Fruit fly (Drosophila melanogaster) whole organism, embryonic: ENCODE results near the gene Lasp.

Experiments
- ATbp ChIP-seq: fragments of 200-800 bp; sonication (Bioruptor generic); optimal IDR thresholded peaks from 2 replicates; lab custom pipeline; 2017; ENCODE audit warnings: missing biosample characterization, mild to moderate bottlenecking, missing genetic modification characterization, missing genetic modification reagents
- Antp ChIP-seq: fragments of 200-800 bp; sonication (Bioruptor generic); optimal IDR thresholded peaks from 3 replicates; lab custom pipeline; 2016; ENCODE audit warnings: missing biosample characterization, missing genetic modification characterization
- BEAF-32 ChIP-seq: fragments of 200-800 bp; sonication (Bioruptor generic); optimal IDR thresholded peaks from 3 replicates; lab custom pipeline; 2017; ENCODE audit warnings: missing biosample characterization, missing genetic modification characterization, mild to moderate bottlenecking, moderate library complexity, missing genetic modification reagents
- CG11247 ChIP-seq: fragments of 200-800 bp; sonication (Bioruptor generic); IDR thresholded peaks from 2 replicates; pipeline ENCODE4 v1.3.6; 2022; ENCODE audit warnings: missing biosample characterization, missing genetic modification characterization
- CG11398 ChIP-seq: fragments of 200-800 bp; sonication (Bioruptor generic); optimal IDR thresholded peaks from 2 replicates; lab custom pipeline; 2016; ENCODE audit warnings: missing biosample characterization, missing genetic modification characterization
- CG11504 ChIP-seq: fragments of 200-800 bp; sonication (Bioruptor generic); optimal IDR thresholded peaks from 3 replicates; lab custom pipeline; 2019; ENCODE audit warnings: missing biosample characterization, mild to moderate bottlenecking, missing genetic modification characterization, moderate library complexity
- CG12071 ChIP-seq: fragments of 200-800 bp; sonication (Bioruptor generic); optimal IDR thresholded peaks from 3 replicates; lab custom pipeline; 2018; ENCODE audit warnings: missing biosample characterization, mild to moderate bottlenecking, missing genetic modification characterization
- CG13424 ChIP-seq: fragments of 200-800 bp; sonication (Bioruptor generic); optimal IDR thresholded peaks from 2 replicates; lab custom pipeline; 2019; ENCODE audit warnings: missing biosample characterization, mild to moderate bottlenecking, missing genetic modification characterization, moderate library complexity
- CG13775 ChIP-seq: fragments of 200-800 bp; sonication (Bioruptor generic); optimal IDR thresholded peaks from 3 replicates; lab custom pipeline; 2017; ENCODE audit warnings: missing biosample characterization, mild to moderate bottlenecking, missing genetic modification characterization
- CG15011 ChIP-seq: fragments of 200-800 bp; sonication (Bioruptor generic); optimal IDR thresholded peaks from 3 replicates; lab custom pipeline; 2018; ENCODE audit warnings: missing biosample characterization, mild to moderate bottlenecking, missing genetic modification characterization
- CG15514 ChIP-seq: fragments of 200-800 bp; sonication (Bioruptor generic); optimal IDR thresholded peaks from 3 replicates; lab custom pipeline; 2017; ENCODE audit warnings: missing biosample characterization, missing genetic modification characterization, mild to moderate bottlenecking, moderate library complexity, missing genetic modification reagents
- CG16813 ChIP-seq: fragments of 200-800 bp; sonication (Bioruptor generic); IDR thresholded peaks from 3 replicates; pipeline ENCODE4 v1.3.6; 2022; ENCODE audit warnings: missing biosample characterization, missing genetic modification characterization; ENCODE audit not compliant: partially characterized antibody
- CG16815 ChIP-seq: fragments of 200-800 bp; sonication (Bioruptor generic); optimal IDR thresholded peaks from 3 replicates; lab custom pipeline; 2017; ENCODE audit warnings: missing biosample characterization, mild to moderate bottlenecking, missing genetic modification characterization
- CG17186 ChIP-seq: fragments of 200-800 bp; sonication (Bioruptor generic); optimal IDR thresholded peaks from 3 replicates; lab custom pipeline; 2017; ENCODE audit warnings: missing biosample characterization, missing genetic modification reagents, missing genetic modification characterization
- CG17568 ChIP-seq: fragments of 200-800 bp; sonication (Bioruptor generic); optimal IDR thresholded peaks from 2 replicates; lab custom pipeline; 2018; ENCODE audit warnings: missing biosample characterization, mild to moderate bottlenecking, missing genetic modification characterization, moderate library complexity
- CG17612 ChIP-seq: fragments of 200-800 bp; sonication (Bioruptor generic); IDR thresholded peaks from 2 replicates; pipeline ENCODE4 v1.3.6; 2022; ENCODE audit warnings: missing biosample characterization, missing genetic modification characterization
- CG18599 ChIP-seq: fragments of 200-800 bp; sonication (Bioruptor generic); optimal IDR thresholded peaks from 3 replicates; lab custom pipeline; 2017; ENCODE audit warnings: missing biosample characterization, missing genetic modification characterization, mild to moderate bottlenecking, moderate library complexity, missing genetic modification reagents
- CG3838 ChIP-seq: fragments of 200-800 bp; sonication (Bioruptor generic); optimal IDR thresholded peaks from 3 replicates; lab custom pipeline; 2016; ENCODE audit warnings: missing biosample characterization, missing genetic modification characterization
- CG5953 ChIP-seq: fragments of 200-800 bp; sonication (Bioruptor generic); IDR thresholded peaks from 2 replicates; pipeline ENCODE4 v1.3.6; 2022; ENCODE audit warnings: missing biosample characterization, missing genetic modification characterization
- CG7271 ChIP-seq: fragments of 200-800 bp; sonication (Bioruptor generic); optimal IDR thresholded peaks from 2 replicates; lab custom pipeline; 2018; ENCODE audit warnings: missing biosample characterization, mild to moderate bottlenecking, missing genetic modification characterization, moderate library complexity
- CG7928 ChIP-seq: fragments of 200-800 bp; sonication (Bioruptor generic); optimal IDR thresholded peaks from 2 replicates; lab custom pipeline; 2017; ENCODE audit warnings: missing biosample characterization, mild to moderate bottlenecking, missing genetic modification characterization
- Chrac-16 ChIP-seq: fragments of 200-800 bp; sonication (Bioruptor generic); optimal IDR thresholded peaks from 3 replicates; lab custom pipeline; 2016; ENCODE audit warnings: missing biosample characterization, missing genetic modification characterization
- D19A ChIP-seq: fragments of 200-800 bp; optimal IDR thresholded peaks from 3 replicates; lab custom pipeline; 2019; ENCODE audit warnings: missing biosample characterization, mild to moderate bottlenecking, missing genetic modification characterization, moderate library complexity
- Deaf1 ChIP-seq: fragments of 200-800 bp; optimal IDR thresholded peaks from 3 replicates; lab custom pipeline; 2019; ENCODE audit warnings: missing biosample characterization, mild to moderate bottlenecking, missing genetic modification characterization, moderate library complexity
- Dek ChIP-seq: fragments of 200-800 bp; sonication (Bioruptor generic); optimal IDR thresholded peaks from 3 replicates; lab custom pipeline; 2019; ENCODE audit warnings: missing biosample characterization, mild to moderate bottlenecking, missing genetic modification characterization, moderate library complexity
- E2f2 ChIP-seq: fragments of 200-800 bp; sonication (Bioruptor generic); IDR thresholded peaks from 2 replicates; pipeline ENCODE4 v1.3.6; 2022; ENCODE audit warnings: missing biosample characterization, missing genetic modification characterization
- HLH3B ChIP-seq: fragments of 200-800 bp; sonication (Bioruptor generic); IDR thresholded peaks from 2 replicates; pipeline ENCODE4 v1.3.6; 2022; ENCODE audit warnings: missing biosample characterization, missing genetic modification characterization
- Lhr ChIP-seq: fragments of 200-800 bp; sonication (Bioruptor generic); optimal IDR thresholded peaks from 3 replicates; lab custom pipeline; 2017; ENCODE audit warnings: mild to moderate bottlenecking, missing biosample characterization, missing genetic modification reagents, missing genetic modification characterization
- Mad ChIP-seq: fragments of 200-800 bp; sonication (Bioruptor generic); optimal IDR thresholded peaks from 2 replicates; lab custom pipeline; 2016; ENCODE audit warnings: missing biosample characterization, missing genetic modification characterization
- Nf-YA ChIP-seq: fragments of 200-800 bp; sonication (Bioruptor generic); IDR thresholded peaks from 2 replicates; pipeline ENCODE4 v1.3.6; 2022; ENCODE audit warnings: missing biosample characterization, missing genetic modification characterization
- br ChIP-seq: fragments of >200 bp; optimal IDR thresholded peaks from 2 replicates; lab custom pipeline; 2017
- corto ChIP-seq: fragments of 200-800 bp; sonication (Bioruptor generic); optimal IDR thresholded peaks from 2 replicates; lab custom pipeline; 2016; ENCODE audit warnings: missing biosample characterization, mild to moderate bottlenecking, missing genetic modification characterization, moderate library complexity
- disco-r ChIP-seq: fragments of 200-800 bp; sonication (Bioruptor generic); optimal IDR thresholded peaks from 2 replicates; lab custom pipeline; 2016; ENCODE audit warnings: missing biosample characterization, missing genetic modification characterization
- dmrt99B ChIP-seq: fragments of 200-800 bp; sonication (Bioruptor generic); optimal IDR thresholded peaks from 2 replicates; lab custom pipeline; 2018; ENCODE audit warnings: missing biosample characterization, mild to moderate bottlenecking, missing genetic modification characterization, moderate library complexity
- exex ChIP-seq: fragments of 200-800 bp; sonication (Bioruptor generic); optimal IDR thresholded peaks from 4 replicates; lab custom pipeline; 2018; ENCODE audit warnings: missing biosample characterization, mild to moderate bottlenecking, missing genetic modification characterization, moderate library complexity
- gfzf ChIP-seq: fragments of 200-800 bp; sonication (Bioruptor generic); optimal IDR thresholded peaks from 2 replicates; lab custom pipeline; 2016; ENCODE audit warnings: missing biosample characterization, mild to moderate bottlenecking, missing genetic modification characterization, moderate library complexity
- grn ChIP-seq: fragments of 200-800 bp; sonication (Bioruptor generic); optimal IDR thresholded peaks from 3 replicates; lab custom pipeline; 2017; ENCODE audit warnings: missing biosample characterization, missing genetic modification characterization
- hkb ChIP-seq, 2 experiments: fragments of 200-800 bp in 1 of 2; fragments of >200 bp in 1 of 2; sonication (Bioruptor generic) in 1 of 2; IDR thresholded peaks in 1 of 2; optimal IDR thresholded peaks in 1 of 2; 2 replicates each; pipeline versions ENCODE4 v1.3.6 to Lab custom; 2017 to 2022; ENCODE audit warnings: missing biosample characterization in 1 of 2, missing genetic modification characterization in 1 of 2
- lola ChIP-seq, 3 experiments: fragments of >200 bp in 2 of 3; fragments of 200-800 bp in 1 of 3; sonication (Bioruptor generic) in 1 of 3; optimal IDR thresholded peaks; 2 replicates each; lab custom pipeline; 2017 to 2019; ENCODE audit warnings: missing biosample characterization in 3 of 3, missing genetic modification characterization in 3 of 3, mild to moderate bottlenecking in 1 of 3, moderate library complexity in 1 of 3
- luna ChIP-seq: fragments of 200-800 bp; sonication (Bioruptor generic); optimal IDR thresholded peaks from 2 replicates; lab custom pipeline; 2016; ENCODE audit warnings: missing biosample characterization, missing genetic modification characterization
- mirr ChIP-seq: fragments of 200-800 bp; sonication (Bioruptor generic); optimal IDR thresholded peaks from 3 replicates; lab custom pipeline; 2018; ENCODE audit warnings: missing biosample characterization, mild to moderate bottlenecking, missing genetic modification characterization
- nerfin-1 ChIP-seq: fragments of 200-800 bp; sonication (Bioruptor generic); optimal IDR thresholded peaks from 3 replicates; lab custom pipeline; 2019; ENCODE audit warnings: missing biosample characterization, mild to moderate bottlenecking, missing genetic modification characterization, moderate library complexity
- nerfin-2 ChIP-seq: fragments of 200-800 bp; sonication (Bioruptor generic); IDR thresholded peaks from 2 replicates; pipeline ENCODE4 v1.3.6; 2022; ENCODE audit warnings: missing biosample characterization, missing genetic modification characterization; ENCODE audit not compliant: partially characterized antibody
- onecut ChIP-seq: fragments of 200-800 bp; sonication (Bioruptor generic); IDR thresholded peaks from 2 replicates; pipeline ENCODE4 v1.3.6; 2022; ENCODE audit warnings: missing biosample characterization, missing genetic modification characterization
- sc ChIP-seq, 3 experiments: fragments of >200 bp in 2 of 3; fragments of 200-800 bp in 1 of 3; sonication (Bioruptor generic) in 1 of 3; optimal IDR thresholded peaks; 2 replicates in 2 of 3; 3 replicates in 1 of 3; lab custom pipeline; 2017; ENCODE audit warnings: mild to moderate bottlenecking in 1 of 3, missing biosample characterization in 1 of 3, missing genetic modification characterization in 1 of 3, missing genetic modification reagents in 1 of 3
- trem ChIP-seq: fragments of 200-800 bp; optimal IDR thresholded peaks from 3 replicates; lab custom pipeline; 2019; ENCODE audit warnings: missing biosample characterization, mild to moderate bottlenecking, missing genetic modification characterization, moderate library complexity

The Lasp gene

DNA sequence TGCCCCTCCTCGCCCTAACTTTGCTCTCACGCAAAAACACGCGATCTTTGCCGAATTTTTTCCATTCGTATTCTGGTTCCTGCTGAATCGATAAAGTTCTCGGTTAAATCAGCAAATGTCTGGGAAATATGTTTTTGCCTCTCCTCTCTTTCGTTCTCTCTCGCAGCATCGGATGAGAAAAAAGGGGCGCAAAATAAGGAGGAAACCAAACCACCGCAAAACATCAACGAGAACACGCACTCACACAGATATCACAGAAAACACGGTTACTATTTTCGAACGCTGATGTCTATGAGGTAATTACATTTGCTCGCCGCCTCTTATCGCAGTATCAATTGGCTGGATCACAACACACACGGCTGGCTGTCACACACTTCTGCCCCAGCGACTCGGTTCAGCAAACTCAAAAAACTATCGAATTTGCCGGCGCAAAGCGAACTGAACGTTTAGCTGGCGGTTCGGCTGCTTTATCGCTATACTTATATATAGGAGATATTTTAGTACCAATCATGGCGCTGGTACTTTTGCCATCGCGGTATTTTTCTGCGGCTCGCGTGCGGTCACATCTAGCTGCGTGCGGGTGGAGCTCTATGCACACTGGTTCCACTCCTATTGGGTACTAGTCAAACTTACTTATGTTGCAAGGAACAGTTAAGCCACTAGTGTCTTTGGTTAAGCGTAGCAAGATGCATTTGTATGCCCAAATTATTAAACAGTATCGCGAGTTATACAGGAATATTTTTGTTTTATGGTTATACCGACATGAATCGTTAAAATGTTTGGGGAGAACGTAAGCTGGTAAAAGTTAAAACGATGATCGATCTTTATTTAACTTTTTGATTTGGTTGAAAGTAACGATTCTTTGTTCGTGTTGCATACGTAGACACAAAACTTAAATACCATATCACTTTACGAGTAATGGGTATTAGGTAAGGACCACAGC lies 50.0 kb downstream of the Lasp start, which contains the start of gene Baldspot (continued):
- peak; percentile 87 for TF ChIP-seq ATbp
- peak; percentile 89 for TF ChIP-seq dmrt99B (tag; lab: Kevin White, UChicago)
- peak; percentile 37 for TF ChIP-seq CG11398 (GFP tag; lab: Kevin White, UChicago)
- TF ChIP-seq CG16813 (GFP tag; lab: Robert Waterston, UW), result peak; percentile 65
- no peak for TF ChIP-seq corto
- TF ChIP-seq nerfin-1 (tag; lab: Kevin White, UChicago), result peak; percentile 83
- TF ChIP-seq gfzf (GFP tag; lab: Kevin White, UChicago), result peak; percentile 98
- TF ChIP-seq Dek (tag; lab: Kevin White, UChicago), result peak; percentile 31
- TF ChIP-seq D19A (tag; lab: Kevin White, UChicago), result peak; percentile 82
- no peak for TF ChIP-seq hkb (optimal IDR thresholded peaks at IDR 0.05; lab: Kevin White, UChicago)
- TF ChIP-seq hkb (GFP tag; IDR thresholded peaks at IDR 0.05; lab: Robert Waterston, UW), result peak; percentile 78
- TF ChIP-seq Mad, result peak; percentile 23
- peak; percentile 85 for TF ChIP-seq trem (tag; lab: Kevin White, UChicago)
- TF ChIP-seq BEAF-32 (GFP tag; lab: Kevin White, UChicago), result peak; percentile 68
- TF ChIP-seq CG17612 (GFP tag; lab: Robert Waterston, UW), result no peak
- peak; percentile 68 for TF ChIP-seq CG7271 (tag; lab: Kevin White, UChicago)
- TF ChIP-seq CG13424 (tag; lab: Kevin White, UChicago), result peak; percentile 52
- peak; percentile 94 for TF ChIP-seq CG15514 (GFP tag; lab: Kevin White, UChicago)
- TF ChIP-seq CG3838 (GFP tag; lab: Kevin White, UChicago), result no peak
- no peak for TF ChIP-seq disco-r (GFP tag; lab: Kevin White, UChicago)
- TF ChIP-seq mirr (GFP tag; lab: Kevin White, UChicago), result peak; percentile 82
- TF ChIP-seq onecut (GFP tag; lab: Robert Waterston, UW), result peak; percentile 48
- TF ChIP-seq nerfin-2, result 0 out of 2 replicates have a peak, but pooled peaks have one; percentile 35
- TF ChIP-seq CG13775, result peak; percentile 10
- TF ChIP-seq E2f2, result peak; percentile 74
- no peak for TF ChIP-seq CG5953
- peak; percentile 87 for TF ChIP-seq CG11504
- TF ChIP-seq grn, result peak; percentile 99
- peak; percentile 82 for TF ChIP-seq Deaf1
- peak; percentile 83 for TF ChIP-seq CG17186 (GFP tag; lab: Kevin White, UChicago)
- peak; percentile 85 for TF ChIP-seq Lhr
- TF ChIP-seq br (lab: Kevin White, UChicago), result no peak
- no peak for TF ChIP-seq sc (optimal IDR thresholded peaks at IDR 0.05; lab: Kevin White, UChicago)
- TF ChIP-seq sc (GFP tag; optimal IDR thresholded peaks at IDR 0.05; lab: Kevin White, UChicago), result peak; percentile 19
- peak; percentile 78 for TF ChIP-seq Antp
- TF ChIP-seq CG18599 (GFP tag; lab: Kevin White, UChicago), result peak; percentile 91
- TF ChIP-seq CG16815 (GFP tag; lab: Kevin White, UChicago), result peak; percentile 49
- peak; percentile 79 for TF ChIP-seq CG15011 (GFP tag; lab: Kevin White, UChicago)
- peak; percentile 54 for TF ChIP-seq CG17568
- peak in 1 of 3 experiments; percentile 25 for TF ChIP-seq lola (GFP tag; optimal IDR thresholded peaks at IDR 0.05; lab: Kevin White, UChicago)
- TF ChIP-seq Nf-YA (GFP tag; lab: Robert Waterston, UW), result peak; percentile 47; the same call in 1 of the 2 replicates
- peak; percentile 35 for TF ChIP-seq CG7928 (GFP tag; lab: Kevin White, UChicago)
- TF ChIP-seq exex (tag; lab: Kevin White, UChicago), result peak; percentile 84
- peak; percentile 71 for TF ChIP-seq luna (GFP tag; lab: Kevin White, UChicago)
- no peak for TF ChIP-seq CG11247 (GFP tag; lab: Robert Waterston, UW)
- TF ChIP-seq Chrac-16 (GFP tag; lab: Kevin White, UChicago), result peak; percentile 38
- peak; percentile 70 for TF ChIP-seq HLH3B
- peak; percentile 83 for TF ChIP-seq CG12071 (GFP tag; lab: Kevin White, UChicago)
